Fruit fly (Drosophila melanogaster) whole organism, embryonic: ENCODE results near the gene CG6041.
A peak's percentile ranks its signal among the peaks of the same experiment; 100 is the strongest.

Experiments used
- B-H1 ChIP-seq: fragments of 200-800 bp; sonication (Bioruptor generic); IDR thresholded peaks from 3 replicates; pipeline ENCODE4 v1.3.6; 2022; ENCODE audit warnings: missing biosample characterization, missing genetic modification characterization
- B-H2 ChIP-seq: fragments of 200-800 bp; sonication (Bioruptor generic); optimal IDR thresholded peaks from 2 replicates; lab custom pipeline; 2018; ENCODE audit warnings: missing biosample characterization, mild to moderate bottlenecking, missing genetic modification characterization
- CG10431 ChIP-seq: fragments of 200-800 bp; sonication (Bioruptor generic); optimal IDR thresholded peaks from 3 replicates; lab custom pipeline; 2018; ENCODE audit warnings: missing biosample characterization, mild to moderate bottlenecking, missing genetic modification characterization
- CG10654 ChIP-seq: fragments of 200-800 bp; sonication (Bioruptor generic); optimal IDR thresholded peaks from 2 replicates; lab custom pipeline; 2016; ENCODE audit warnings: missing biosample characterization, missing genetic modification characterization
- CG13775 ChIP-seq: fragments of 200-800 bp; sonication (Bioruptor generic); optimal IDR thresholded peaks from 3 replicates; lab custom pipeline; 2017; ENCODE audit warnings: missing biosample characterization, mild to moderate bottlenecking, missing genetic modification characterization
- CG14050 ChIP-seq: fragments of 200-800 bp; sonication (Bioruptor generic); IDR thresholded peaks from 3 replicates; pipeline ENCODE4 v1.3.6; 2022; ENCODE audit warnings: missing biosample characterization, missing genetic modification characterization
- CG1602 ChIP-seq: fragments of 200-800 bp; sonication (Bioruptor generic); optimal IDR thresholded peaks from 3 replicates; lab custom pipeline; 2016; ENCODE audit warnings: missing biosample characterization, missing genetic modification characterization
- CG1603 ChIP-seq: fragments of 200-800 bp; sonication (Bioruptor generic); optimal IDR thresholded peaks from 2 replicates; lab custom pipeline; 2019; ENCODE audit warnings: missing biosample characterization, mild to moderate bottlenecking, missing genetic modification characterization, moderate library complexity
- CG16813 ChIP-seq: fragments of 200-800 bp; sonication (Bioruptor generic); IDR thresholded peaks from 3 replicates; pipeline ENCODE4 v1.3.6; 2022; ENCODE audit warnings: missing biosample characterization, missing genetic modification characterization; ENCODE audit not compliant: partially characterized antibody
- CG16815 ChIP-seq: fragments of 200-800 bp; sonication (Bioruptor generic); optimal IDR thresholded peaks from 3 replicates; lab custom pipeline; 2017; ENCODE audit warnings: missing biosample characterization, mild to moderate bottlenecking, missing genetic modification characterization
- CG18011 ChIP-seq: fragments of 200-800 bp; sonication (Bioruptor generic); optimal IDR thresholded peaks from 2 replicates; lab custom pipeline; 2017; ENCODE audit warnings: missing biosample characterization, missing genetic modification characterization, mild to moderate bottlenecking, moderate library complexity, missing genotype
- CG1832 ChIP-seq: fragments of 200-800 bp; sonication (Bioruptor generic); optimal IDR thresholded peaks from 2 replicates; lab custom pipeline; 2017; ENCODE audit warnings: missing biosample characterization, mild to moderate bottlenecking, missing genetic modification characterization, inconsistent platforms
- CG2129 ChIP-seq: fragments of 200-800 bp; sonication (Bioruptor generic); IDR thresholded peaks from 2 replicates; pipeline ENCODE4 v1.3.6; 2022; ENCODE audit warnings: missing biosample characterization, missing genetic modification characterization; ENCODE audit not compliant: partially characterized antibody
- CG2199 ChIP-seq: fragments of 200-800 bp; sonication (Bioruptor generic); IDR thresholded peaks from 3 replicates; pipeline ENCODE4 v1.3.6; 2022; ENCODE audit warnings: missing biosample characterization, missing genetic modification characterization
- CG5245 ChIP-seq: fragments of 200-800 bp; sonication (Bioruptor generic); optimal IDR thresholded peaks from 3 replicates; lab custom pipeline; 2016; ENCODE audit warnings: missing biosample characterization, missing genetic modification characterization
- CG6765 ChIP-seq: fragments of 200-800 bp; sonication (Bioruptor generic); optimal IDR thresholded peaks from 3 replicates; lab custom pipeline; 2017; ENCODE audit warnings: missing biosample characterization, mild to moderate bottlenecking, missing genetic modification characterization
- CG7963 ChIP-seq: fragments of 200-800 bp; sonication (Bioruptor generic); IDR thresholded peaks from 3 replicates; pipeline ENCODE4 v1.3.6; 2022; ENCODE audit warnings: missing biosample characterization, missing genetic modification characterization; ENCODE audit not compliant: partially characterized antibody
- CG8388 ChIP-seq: fragments of 200-800 bp; sonication (Bioruptor generic); optimal IDR thresholded peaks from 2 replicates; lab custom pipeline; 2019; ENCODE audit warnings: missing biosample characterization, mild to moderate bottlenecking, missing genetic modification characterization, moderate library complexity
- CG9609 ChIP-seq: fragments of 200-800 bp; sonication (Bioruptor generic); optimal IDR thresholded peaks from 3 replicates; lab custom pipeline; 2016; ENCODE audit warnings: missing biosample characterization, missing genetic modification characterization
- Dip2 ChIP-seq: fragments of 200-800 bp; sonication (Bioruptor generic); IDR thresholded peaks from 2 replicates; pipeline ENCODE4 v1.3.6; 2022; ENCODE audit warnings: missing biosample characterization, missing genetic modification characterization
- Doc2 ChIP-seq: fragments of 200-800 bp; sonication (Bioruptor generic); IDR thresholded peaks from 2 replicates; pipeline ENCODE4 v1.3.6; 2022; ENCODE audit warnings: missing biosample characterization, missing genetic modification characterization
- GATAe ChIP-seq: fragments of 200-800 bp; sonication (Bioruptor generic); conservative IDR thresholded peaks from 2 replicates; pipeline ENCODE4 v1.3.6; 2022; ENCODE audit warnings: missing biosample characterization, missing genetic modification characterization
- H15 ChIP-seq: fragments of 200-800 bp; sonication (Bioruptor generic); IDR thresholded peaks from 3 replicates; pipeline ENCODE4 v1.3.6; 2022; ENCODE audit warnings: missing biosample characterization, missing genetic modification characterization
- Hr3 ChIP-seq: fragments of 200-800 bp; sonication (Bioruptor generic); optimal IDR thresholded peaks from 3 replicates; lab custom pipeline; 2016; ENCODE audit warnings: missing biosample characterization, missing genetic modification characterization
- Kr ChIP-seq: fragments of 200-800 bp; sonication (Bioruptor generic); optimal IDR thresholded peaks from 2 replicates; lab custom pipeline; 2017; ENCODE audit warnings: missing biosample characterization, mild to moderate bottlenecking, missing genetic modification characterization
- Mes4 ChIP-seq: fragments of 200-800 bp; sonication (Bioruptor generic); optimal IDR thresholded peaks from 2 replicates; lab custom pipeline; 2016; ENCODE audit warnings: missing biosample characterization, missing genetic modification characterization
- Sox102F ChIP-seq: fragments of 200-800 bp; sonication (Bioruptor generic); optimal IDR thresholded peaks from 2 replicates; lab custom pipeline; 2018; ENCODE audit warnings: missing biosample characterization, mild to moderate bottlenecking, missing genetic modification characterization, moderate library complexity
- Ssrp ChIP-seq: fragments of 200-800 bp; sonication (Bioruptor generic); optimal IDR thresholded peaks from 2 replicates; lab custom pipeline; 2018; ENCODE audit warnings: missing biosample characterization, mild to moderate bottlenecking, missing genetic modification characterization, moderate library complexity
- Xbp1 ChIP-seq: fragments of 200-800 bp; sonication (Bioruptor generic); optimal IDR thresholded peaks from 3 replicates; lab custom pipeline; 2016; ENCODE audit warnings: missing biosample characterization, mild to moderate bottlenecking, missing genetic modification characterization
- abd-A ChIP-seq: fragments of 200-800 bp; sonication (Bioruptor generic); optimal IDR thresholded peaks from 3 replicates; lab custom pipeline; 2019; ENCODE audit warnings: missing biosample characterization, mild to moderate bottlenecking, missing genetic modification characterization, moderate library complexity
- dmrt11E ChIP-seq: fragments of 200-800 bp; sonication (Bioruptor generic); optimal IDR thresholded peaks from 3 replicates; lab custom pipeline; 2018; ENCODE audit warnings: missing biosample characterization, mild to moderate bottlenecking, missing genetic modification characterization, moderate library complexity
- dpn ChIP-seq, 2 experiments: fragments of 200-800 bp; sonication (Bioruptor generic); optimal IDR thresholded peaks; 3 replicates each; lab custom pipeline; 2016; ENCODE audit warnings: missing biosample characterization in 2 of 2, missing genetic modification characterization in 2 of 2
- lbe ChIP-seq: fragments of 200-800 bp; sonication (Bioruptor generic); optimal IDR thresholded peaks from 2 replicates; lab custom pipeline; 2016; ENCODE audit warnings: missing biosample characterization, mild to moderate bottlenecking, missing genetic modification characterization
- lilli ChIP-seq: fragments of 200-800 bp; sonication (Bioruptor generic); optimal IDR thresholded peaks from 3 replicates; lab custom pipeline; 2016; ENCODE audit warnings: missing biosample characterization, missing genetic modification characterization
- luna ChIP-seq: fragments of 200-800 bp; sonication (Bioruptor generic); optimal IDR thresholded peaks from 2 replicates; lab custom pipeline; 2016; ENCODE audit warnings: missing biosample characterization, missing genetic modification characterization
- org-1 ChIP-seq: fragments of 200-800 bp; sonication (Bioruptor generic); optimal IDR thresholded peaks from 2 replicates; lab custom pipeline; 2017; ENCODE audit warnings: missing biosample characterization, missing genetic modification characterization
- pita ChIP-seq: fragments of 200-800 bp; sonication (Bioruptor generic); optimal IDR thresholded peaks from 2 replicates; lab custom pipeline; 2017; ENCODE audit warnings: missing biosample characterization, mild to moderate bottlenecking, missing genetic modification characterization
- pzg ChIP-seq: fragments of 200-800 bp; sonication (Bioruptor generic); optimal IDR thresholded peaks from 3 replicates; lab custom pipeline; 2018; ENCODE audit warnings: missing biosample characterization, mild to moderate bottlenecking, missing genetic modification characterization, moderate library complexity
- ranshi ChIP-seq: fragments of 200-800 bp; sonication (Bioruptor generic); IDR thresholded peaks from 2 replicates; pipeline ENCODE4 v1.3.6; 2022; ENCODE audit warnings: missing biosample characterization, missing genetic modification characterization
- row ChIP-seq: fragments of 200-800 bp; sonication (Bioruptor generic); IDR thresholded peaks from 3 replicates; pipeline ENCODE4 v1.3.6; 2022; ENCODE audit warnings: missing biosample characterization, missing genetic modification characterization
- schlank ChIP-seq: fragments of 200-800 bp; sonication (Bioruptor generic); optimal IDR thresholded peaks from 2 replicates; lab custom pipeline; 2018; ENCODE audit warnings: missing biosample characterization, mild to moderate bottlenecking, missing genetic modification characterization
- sima ChIP-seq: fragments of 200-800 bp; sonication (Bioruptor generic); optimal IDR thresholded peaks from 2 replicates; lab custom pipeline; 2016; ENCODE audit warnings: missing biosample characterization, missing genetic modification characterization
- slou ChIP-seq: fragments of 200-800 bp; sonication (Bioruptor generic); optimal IDR thresholded peaks from 3 replicates; lab custom pipeline; 2016; ENCODE audit warnings: missing biosample characterization, missing genetic modification characterization
- slp2 ChIP-seq: fragments of 200-800 bp; sonication (Bioruptor generic); optimal IDR thresholded peaks from 2 replicates; lab custom pipeline; 2016; ENCODE audit warnings: missing biosample characterization, missing genetic modification characterization
- so ChIP-seq: fragments of 200-800 bp; sonication (Bioruptor generic); IDR thresholded peaks from 3 replicates; pipeline ENCODE4 v1.3.6; 2022; ENCODE audit warnings: missing biosample characterization, missing genetic modification characterization
- sob ChIP-seq: fragments of 200-800 bp; sonication (Bioruptor generic); IDR thresholded peaks from 2 replicates; pipeline ENCODE4 v1.3.6; 2022; ENCODE audit warnings: missing biosample characterization, missing genetic modification characterization
- toy ChIP-seq: fragments of 200-800 bp; sonication (Bioruptor generic); IDR thresholded peaks from 2 replicates; pipeline ENCODE4 v1.3.6; 2022; ENCODE audit warnings: missing biosample characterization, missing genetic modification characterization
- unpg ChIP-seq: fragments of 200-800 bp; sonication (Bioruptor generic); optimal IDR thresholded peaks from 3 replicates; lab custom pipeline; 2018; ENCODE audit warnings: missing biosample characterization, mild to moderate bottlenecking, missing genetic modification characterization, moderate library complexity
- wdn ChIP-seq: fragments of 200-800 bp; sonication (Bioruptor generic); IDR thresholded peaks from 2 replicates; pipeline ENCODE4 v1.3.6; 2022; ENCODE audit warnings: missing biosample characterization, missing genetic modification characterization
- zen ChIP-seq: fragments of 200-800 bp; sonication (Bioruptor generic); optimal IDR thresholded peaks from 3 replicates; lab custom pipeline; 2018; ENCODE audit warnings: missing biosample characterization, mild to moderate bottlenecking, missing genetic modification characterization, moderate library complexity

CG6041 gene

DNA sequence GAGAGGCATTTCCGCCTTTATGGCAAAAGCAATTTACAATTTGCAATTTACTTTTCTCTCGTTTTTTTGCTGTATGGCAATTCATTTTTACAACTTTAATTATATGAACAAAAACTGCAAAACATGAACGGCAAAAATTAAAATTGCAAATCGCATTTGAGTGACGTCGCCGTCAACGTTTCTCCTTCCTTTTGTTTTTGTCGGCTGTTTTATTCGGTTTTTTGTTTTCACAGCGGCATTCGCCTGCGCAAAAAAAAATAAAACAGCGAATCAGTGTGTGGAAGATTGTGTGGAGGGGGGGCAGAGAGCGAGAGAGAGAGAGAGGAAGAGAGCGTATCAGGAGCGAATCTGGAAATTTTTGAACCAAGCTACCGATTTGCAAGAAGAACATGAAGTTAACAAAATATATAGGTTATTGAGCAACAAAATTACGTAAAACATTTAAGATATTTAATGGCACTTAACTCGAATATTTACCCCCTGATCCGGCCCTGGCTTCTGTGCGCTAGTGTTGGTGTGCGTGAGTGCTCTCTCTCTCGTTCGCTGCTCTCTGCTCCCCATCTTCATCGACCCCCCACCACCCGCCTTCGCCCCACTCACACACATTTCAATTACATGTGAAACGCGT, 29.3 kb upstream of the CG6041 start (continued):
- TF ChIP-seq CG10431 (GFP tag; lab: Kevin White, UChicago) (peak; percentile 90), slp2 (GFP tag; lab: Kevin White, UChicago) (peak; percentile 98), dmrt11E (tag; lab: Kevin White, UChicago) (peak; percentile 96), sima (peak; percentile 94), CG1603 (peak; percentile 99), lilli (GFP tag; lab: Kevin White, UChicago) (peak; percentile 99), CG2199 (GFP tag; lab: Robert Waterston, UW) (peak; percentile 99), Sox102F (GFP tag; lab: Kevin White, UChicago) (peak; percentile 99), CG16813 (GFP tag; lab: Robert Waterston, UW) (peak; percentile 94), so (GFP tag; lab: Robert Waterston, UW) (peak; percentile 99), Ssrp (tag; lab: Kevin White, UChicago) (peak; percentile 98), CG16815 (GFP tag; lab: Kevin White, UChicago) (peak; percentile 99), CG5245 (GFP tag; lab: Kevin White, UChicago) (peak; percentile 99), sob (GFP tag; lab: Robert Waterston, UW) (peak; percentile 100), B-H1 (peak; percentile 99), GATAe (GFP tag; lab: Robert Waterston, UW) (peak; percentile 98), Mes4 (peak; percentile 97), unpg (GFP tag; lab: Kevin White, UChicago) (peak; percentile 99), pzg (GFP tag; lab: Kevin White, UChicago) (peak; percentile 45), pita (GFP tag; lab: Kevin White, UChicago) (no peak), Doc2 (GFP tag; lab: Robert Waterston, UW) (peak; percentile 98), CG18011 (GFP tag; lab: Kevin White, UChicago) (peak; percentile 90), Hr3 (GFP tag; lab: Kevin White, UChicago) (peak; percentile 99), B-H2 (GFP tag; lab: Kevin White, UChicago) (peak; percentile 98), CG10654 (peak; percentile 98), CG14050 (GFP tag; lab: Robert Waterston, UW) (peak; percentile 99), abd-A (peak; percentile 93), CG13775 (peak; percentile 96), lbe (GFP tag; lab: Kevin White, UChicago) (peak; percentile 98), zen (peak; percentile 97), CG1602 (GFP tag; lab: Kevin White, UChicago) (peak; percentile 98), Dip2 (GFP tag; lab: Robert Waterston, UW) (peak; percentile 81), wdn (GFP tag; lab: Robert Waterston, UW) (peak; percentile 99), CG2129 (GFP tag; lab: Robert Waterston, UW) (no peak), CG8388 (GFP tag; lab: Kevin White, UChicago) (peak; percentile 96), CG1832 (no peak), Kr (GFP tag; lab: Kevin White, UChicago) (peak; percentile 59), schlank (tag; lab: Kevin White, UChicago) (peak; percentile 99), luna (GFP tag; lab: Kevin White, UChicago) (peak; percentile 98), CG9609 (GFP tag; lab: Kevin White, UChicago) (peak; percentile 99), Xbp1 (GFP tag; lab: Kevin White, UChicago) (peak; percentile 99), org-1 (GFP tag; lab: Kevin White, UChicago) (peak; percentile 99), CG7963 (GFP tag; lab: Robert Waterston, UW) (peak; percentile 69), H15 (GFP tag; lab: Robert Waterston, UW) (peak; percentile 99), dpn (GFP tag; optimal IDR thresholded peaks at IDR 0.05; lab: Kevin White, UChicago) (peak; percentile 99), ranshi (GFP tag; lab: Robert Waterston, UW) (peak; percentile 100), toy (GFP tag; lab: Robert Waterston, UW) (peak; percentile 99), row (GFP tag; lab: Robert Waterston, UW) (peak; percentile 100), CG6765 (peak; percentile 96), slou (GFP tag; lab: Kevin White, UChicago) (peak; percentile 98)
